Fruit fly (Drosophila melanogaster) Kc167 (cell line): Measurements from ENCODE around the gene wit.

Source experiments
- Myc ChIP-seq: fragments of >200 bp; optimal IDR thresholded peaks from 2 replicates; lab custom pipeline; 2017; ENCODE audit warnings: missing external identifiers
- Sin3A ChIP-seq: fragments of >200 bp; optimal IDR thresholded peaks from 2 replicates; lab custom pipeline; 2018; ENCODE audit warnings: missing external identifiers
- h ChIP-seq: fragments of >200 bp; optimal IDR thresholded peaks from 3 replicates; lab custom pipeline; 2018; ENCODE audit warnings: missing external identifiers
- insv ChIP-seq: fragments of >200 bp; optimal IDR thresholded peaks from 3 replicates; lab custom pipeline; 2018; ENCODE audit warnings: missing external identifiers
- psq ChIP-seq: fragments of >200 bp; optimal IDR thresholded peaks from 2 replicates; lab custom pipeline; 2017; ENCODE audit warnings: missing external identifiers

DNA sequence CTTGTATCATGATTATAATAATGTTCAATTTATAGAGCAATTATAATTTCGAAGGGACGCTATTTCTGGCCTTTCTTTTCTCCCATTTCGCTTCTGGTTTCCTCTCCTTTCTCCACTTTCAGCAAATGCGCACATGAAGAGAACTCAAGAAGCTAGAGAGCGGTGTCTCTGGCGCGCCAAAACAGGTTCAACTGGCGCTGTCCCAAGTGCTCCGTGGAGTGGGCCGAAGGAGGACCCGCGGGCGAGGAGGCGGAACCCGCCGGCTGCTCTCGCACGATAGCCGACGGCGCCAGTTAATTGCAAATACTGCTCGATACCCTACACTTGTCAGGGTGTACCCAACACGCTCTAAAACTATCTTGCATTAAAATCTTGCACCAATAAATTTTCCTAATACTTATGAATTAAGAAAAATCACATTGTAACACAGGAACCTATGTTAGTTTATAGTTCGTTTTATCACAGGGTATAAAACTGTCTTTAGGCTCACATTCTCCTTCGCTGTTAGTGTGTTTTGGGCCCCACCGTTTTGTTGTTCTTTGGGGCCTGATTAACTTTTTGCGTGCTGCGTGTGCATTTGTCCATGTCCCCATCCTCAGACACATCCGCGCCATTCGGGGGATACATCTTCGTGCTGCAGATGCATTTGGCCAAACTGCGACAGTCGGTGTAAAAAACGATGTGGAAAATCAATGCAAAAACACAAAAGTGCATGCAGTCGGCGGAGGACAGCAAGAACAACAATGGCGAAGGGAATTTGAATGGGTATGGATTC, 1.1 kb downstream of the wit start:
- TF ChIP-seq insv (lab: Kevin White, UChicago) (no peak), psq (no peak), h (no peak), Sin3A (no peak), Myc (lab: Kevin White, UChicago) (no peak)
